Fruit fly (Drosophila melanogaster) S2 (cell line): ENCODE data around the gene mus81.
A peak's percentile ranks its signal among the peaks of the same experiment; 100 is the strongest.

ENCODE experiments used
- CG8478 ChIP-seq: fragments of >200 bp; optimal IDR thresholded peaks from 2 replicates; lab custom pipeline; 2018
- CTCF ChIP-seq, 2 experiments: fragments of >200 bp; optimal IDR thresholded peaks; 2 replicates each; lab custom pipeline; 2018

Gene mus81

DNA sequence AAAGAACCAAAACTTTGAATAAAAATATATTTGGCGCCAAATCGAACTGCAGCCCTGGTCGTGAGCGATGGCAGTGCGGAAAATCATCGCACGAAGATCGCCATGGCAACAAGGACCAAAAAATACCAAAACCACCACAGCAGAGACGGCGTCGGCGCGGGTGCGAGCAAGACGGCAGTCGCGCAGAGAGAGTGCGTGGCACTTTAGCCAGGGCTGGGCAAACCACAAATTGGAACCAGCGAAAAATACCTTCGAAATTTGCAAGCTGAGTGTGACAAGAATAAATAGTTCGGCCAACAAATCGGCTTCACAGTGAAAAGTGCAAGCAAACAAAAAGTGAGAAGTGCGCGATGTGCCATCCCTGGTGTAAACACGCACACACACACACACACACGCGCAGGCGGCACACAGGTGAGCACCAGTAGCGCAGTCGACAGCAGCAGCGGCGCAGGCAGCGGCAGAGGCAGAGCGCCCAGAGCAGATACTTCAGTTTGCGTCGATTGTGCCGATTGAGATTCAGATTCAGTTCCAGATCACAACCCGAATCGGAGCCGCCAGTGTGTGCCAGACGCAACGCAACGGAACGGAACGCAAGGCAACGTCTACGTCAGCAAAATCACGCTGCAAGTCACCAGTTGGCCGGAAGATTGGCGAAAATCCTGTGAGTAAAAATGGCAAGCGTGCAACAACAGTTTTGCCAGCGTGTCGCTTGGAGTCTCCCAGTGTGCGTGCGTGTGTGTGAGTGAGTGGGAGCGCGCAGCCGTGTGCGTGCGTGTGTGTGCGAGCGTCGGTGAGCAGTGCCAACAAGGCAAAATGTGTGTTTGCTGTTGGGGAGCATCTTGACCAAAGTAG is 5.6 kb upstream of the mus81 start, which contains the start of gene TRAM:
Gene TRAM, plus strand, starts transcription at position 184 of the 852 bp plus-strand sequence.
- TF ChIP-seq CTCF (optimal IDR thresholded peaks at IDR 0.05; lab: Kevin White, UChicago) (peak; percentile 24 to 54), CG8478 (lab: Kevin White, UChicago) (no peak)

dm6 chrX:935901-936207 is 5.0 kb upstream of the mus81 start:
- TF ChIP-seq CG8478 (lab: Kevin White, UChicago) (no peak), CTCF (optimal IDR thresholded peaks at IDR 0.05; lab: Kevin White, UChicago) (no peak)

DNA sequence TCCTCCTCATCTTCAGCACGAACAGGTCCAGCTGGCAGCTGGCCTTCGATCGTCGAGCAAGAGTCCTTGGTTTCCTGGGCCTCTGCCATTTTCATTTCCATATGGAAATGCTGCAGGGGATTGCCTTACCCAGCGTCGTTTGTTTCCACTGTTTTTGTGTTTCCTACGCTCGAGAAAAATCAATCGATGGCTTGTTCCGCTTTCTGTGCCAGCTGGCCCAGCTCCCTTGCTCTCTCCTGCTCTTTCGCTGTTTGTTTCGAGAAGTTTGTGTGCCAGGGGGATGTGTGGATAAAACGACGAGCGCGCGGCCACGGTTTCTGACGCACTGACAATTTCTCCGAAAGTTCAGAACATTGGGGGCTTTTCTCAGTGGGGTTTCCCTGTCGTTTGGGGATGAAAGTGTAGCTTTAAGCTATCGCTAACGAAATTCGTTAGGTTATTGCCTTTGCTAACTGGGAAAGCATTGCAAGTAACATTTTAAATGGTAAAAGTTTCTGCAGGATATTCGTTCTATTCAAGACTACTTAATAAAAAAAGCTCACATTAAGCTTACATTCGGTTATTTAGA is 4.7 kb downstream of the mus81 start, which contains the start of gene CG3703:
Gene CG3703, minus strand, starts transcription at position 328 of the 568 bp plus-strand sequence.
- no peak for TF ChIP-seq CG8478 (lab: Kevin White, UChicago)
- no peak for TF ChIP-seq CTCF (optimal IDR thresholded peaks at IDR 0.05; lab: Kevin White, UChicago)

dm6 chrX:946162-946561 is 5.3 kb downstream of the mus81 start:
- TF ChIP-seq CTCF (optimal IDR thresholded peaks at IDR 0.05; lab: Kevin White, UChicago) (no peak), CG8478 (lab: Kevin White, UChicago) (no peak)

- TF ChIP-seq CG8478 (lab: Kevin White, UChicago) (no peak), CTCF (optimal IDR thresholded peaks at IDR 0.05; lab: Kevin White, UChicago) (no peak)
Observed at dm6 chrX:947450-948284, 6.8 kb downstream of the mus81 start, which contains the start of gene CG3699. CG3699 (minus strand) TSS chrX:947500.

dm6 chrX:948285-948556 is 7.3 kb downstream of the mus81 start:
- no peak for TF ChIP-seq CTCF (optimal IDR thresholded peaks at IDR 0.05; lab: Kevin White, UChicago)
- no peak for TF ChIP-seq CG8478 (lab: Kevin White, UChicago)

DNA sequence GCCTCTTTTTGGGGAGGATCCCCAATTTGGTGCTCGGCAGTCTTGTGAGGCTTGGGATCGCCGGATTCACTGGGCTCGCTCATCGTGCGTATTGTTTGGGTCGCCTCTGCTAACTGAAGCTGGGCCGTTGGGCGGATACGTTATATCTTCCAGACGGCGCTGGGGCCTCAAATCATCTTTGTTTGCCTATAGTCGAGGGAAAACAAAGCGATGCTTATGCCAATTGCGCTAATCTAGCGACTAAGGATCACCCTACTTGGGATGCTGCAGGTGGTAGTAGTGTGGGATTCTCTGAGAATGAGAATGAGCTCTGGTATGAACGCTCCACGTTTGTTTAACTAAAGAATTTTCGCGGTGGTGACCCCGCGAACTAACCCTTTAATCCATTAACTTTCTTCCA is 10.9 kb downstream of the mus81 start, which contains the start of gene CG3690:
Gene CG3690, minus strand, starts transcription at position 101 of the 400 bp plus-strand sequence.
- TF ChIP-seq CG8478 (lab: Kevin White, UChicago) (no peak), CTCF (optimal IDR thresholded peaks at IDR 0.05; lab: Kevin White, UChicago) (no peak)

dm6 chrX:953807-954206 is 12.9 kb downstream of the mus81 start:
- no peak for TF ChIP-seq CTCF (optimal IDR thresholded peaks at IDR 0.05; lab: Kevin White, UChicago)
- TF ChIP-seq CG8478 (lab: Kevin White, UChicago) = no peak

- TF ChIP-seq CTCF (optimal IDR thresholded peaks at IDR 0.05; lab: Kevin White, UChicago) = no peak
- no peak for TF ChIP-seq CG8478 (lab: Kevin White, UChicago)
Observed at dm6 chrX:955873-956272, 15.0 kb downstream of the mus81 start.

DNA sequence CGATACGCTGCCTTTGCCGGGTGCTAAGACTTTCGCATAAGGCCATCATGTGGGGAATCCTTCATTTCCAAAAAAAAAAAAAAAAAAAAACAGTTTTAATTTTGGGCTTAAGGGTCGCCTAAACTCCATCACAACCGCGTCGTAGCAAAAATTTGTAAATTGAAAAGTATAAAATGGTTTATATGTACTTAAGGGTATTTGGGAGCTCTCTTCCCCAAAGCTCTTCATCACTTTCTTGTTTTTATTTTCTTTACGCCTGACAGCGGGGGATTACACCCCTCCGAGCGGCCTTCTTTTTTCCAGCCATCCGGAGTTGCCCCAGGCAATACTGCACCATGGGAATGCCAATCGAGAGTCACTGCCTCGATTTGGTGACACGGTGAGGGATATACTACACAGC is 23.1 kb downstream of the mus81 start:
- TF ChIP-seq CTCF (optimal IDR thresholded peaks at IDR 0.05; lab: Kevin White, UChicago) (no peak), CG8478 (lab: Kevin White, UChicago) (no peak)

- TF ChIP-seq CTCF (optimal IDR thresholded peaks at IDR 0.05; lab: Kevin White, UChicago) = no peak
- no peak for TF ChIP-seq CG8478 (lab: Kevin White, UChicago)
Observed at dm6 chrX:966818-967217, 25.9 kb downstream of the mus81 start.

DNA sequence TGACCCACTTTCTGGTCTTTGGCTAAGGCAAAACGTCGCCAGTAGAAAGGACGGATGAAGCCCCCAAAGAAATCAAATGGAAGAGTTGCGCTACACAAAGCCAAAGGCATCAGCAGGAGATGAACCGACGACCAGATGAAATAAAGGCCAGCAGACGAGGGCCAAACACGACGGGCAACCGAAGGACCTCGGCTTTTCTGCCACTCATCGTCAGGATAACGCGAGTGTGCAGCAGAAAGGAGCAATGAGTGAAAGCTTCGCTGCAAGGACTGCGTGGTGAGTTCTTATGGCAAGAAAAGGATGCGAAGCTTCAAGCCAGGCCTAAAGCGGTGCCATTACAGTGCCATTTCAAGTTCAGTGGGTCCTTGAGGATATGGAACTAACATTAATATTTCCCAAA is 45.0 kb downstream of the mus81 start:
- no peak for TF ChIP-seq CTCF (optimal IDR thresholded peaks at IDR 0.05; lab: Kevin White, UChicago)
- no peak for TF ChIP-seq CG8478 (lab: Kevin White, UChicago)

- no peak for TF ChIP-seq CG8478 (lab: Kevin White, UChicago)
- TF ChIP-seq CTCF (optimal IDR thresholded peaks at IDR 0.05; lab: Kevin White, UChicago) = no peak
Observed at dm6 chrX:990218-990617, 49.3 kb downstream of the mus81 start, which contains the start of gene CG18823. CG18823 (plus strand) TSS chrX:990518.
